Fruit fly (Drosophila melanogaster) whole organism, embryonic: ENCODE data around the gene mas.

Experiments
- Blimp-1 ChIP-seq: fragments of 200-800 bp; sonication (Bioruptor generic); optimal IDR thresholded peaks from 3 replicates; lab custom pipeline; 2018; ENCODE audit warnings: missing biosample characterization, missing genetic modification characterization, mild to moderate bottlenecking, moderate library complexity, missing genetic modification reagents
- C15 ChIP-seq: fragments of 200-800 bp; sonication (Bioruptor generic); IDR thresholded peaks from 3 replicates; pipeline ENCODE4 v1.3.6; 2022; ENCODE audit warnings: missing biosample characterization, missing genetic modification characterization
- CG10321 ChIP-seq: fragments of 200-800 bp; sonication (Bioruptor generic); IDR thresholded peaks from 2 replicates; pipeline ENCODE4 v1.3.6; 2022; ENCODE audit warnings: missing biosample characterization, missing genetic modification characterization
- CG10543 ChIP-seq: fragments of 200-800 bp; sonication (Bioruptor generic); optimal IDR thresholded peaks from 3 replicates; lab custom pipeline; 2017; ENCODE audit warnings: missing biosample characterization, mild to moderate bottlenecking, missing genetic modification characterization, moderate library complexity
- CG11695 ChIP-seq: fragments of 200-800 bp; sonication (Bioruptor generic); IDR thresholded peaks from 3 replicates; pipeline ENCODE4 v1.3.6; 2022; ENCODE audit warnings: missing biosample characterization, missing genetic modification characterization
- CG11723 ChIP-seq: fragments of 200-800 bp; sonication (Bioruptor generic); optimal IDR thresholded peaks from 2 replicates; lab custom pipeline; 2017; ENCODE audit warnings: missing biosample characterization, mild to moderate bottlenecking, missing genetic modification characterization
- CG13296 ChIP-seq: fragments of 200-800 bp; sonication (Bioruptor generic); optimal IDR thresholded peaks from 3 replicates; lab custom pipeline; 2018; ENCODE audit warnings: missing biosample characterization, mild to moderate bottlenecking, missing genetic modification characterization
- CG13624 ChIP-seq: fragments of 200-800 bp; sonication (Bioruptor generic); optimal IDR thresholded peaks from 2 replicates; lab custom pipeline; 2016; ENCODE audit warnings: missing biosample characterization, missing genetic modification characterization
- CG14050 ChIP-seq: fragments of 200-800 bp; sonication (Bioruptor generic); IDR thresholded peaks from 3 replicates; pipeline ENCODE4 v1.3.6; 2022; ENCODE audit warnings: missing biosample characterization, missing genetic modification characterization
- CG16779 ChIP-seq: fragments of 200-800 bp; sonication (Bioruptor generic); IDR thresholded peaks from 2 replicates; pipeline ENCODE4 v1.3.6; 2022; ENCODE audit warnings: missing biosample characterization, missing genetic modification characterization
- CG17186 ChIP-seq: fragments of 200-800 bp; sonication (Bioruptor generic); optimal IDR thresholded peaks from 3 replicates; lab custom pipeline; 2017; ENCODE audit warnings: missing biosample characterization, missing genetic modification reagents, missing genetic modification characterization
- CG2129 ChIP-seq: fragments of 200-800 bp; sonication (Bioruptor generic); IDR thresholded peaks from 2 replicates; pipeline ENCODE4 v1.3.6; 2022; ENCODE audit warnings: missing biosample characterization, missing genetic modification characterization; ENCODE audit not compliant: partially characterized antibody
- CG33213 ChIP-seq: fragments of 200-800 bp; sonication (Bioruptor generic); optimal IDR thresholded peaks from 3 replicates; lab custom pipeline; 2016; ENCODE audit warnings: missing biosample characterization, missing genetic modification characterization
- CG34422 ChIP-seq: fragments of 200-800 bp; sonication (Bioruptor generic); IDR thresholded peaks from 3 replicates; pipeline ENCODE4 v1.3.6; 2022; ENCODE audit warnings: missing biosample characterization, missing genetic modification characterization
- CG4360 ChIP-seq: fragments of 200-800 bp; sonication (Bioruptor generic); IDR thresholded peaks from 2 replicates; pipeline ENCODE4 v1.3.6; 2022; ENCODE audit warnings: missing biosample characterization, missing genetic modification characterization
- CG6654 ChIP-seq: fragments of 200-800 bp; sonication (Bioruptor generic); optimal IDR thresholded peaks from 2 replicates; lab custom pipeline; 2017; ENCODE audit warnings: missing biosample characterization, mild to moderate bottlenecking, missing genetic modification characterization
- CG7745 ChIP-seq: fragments of 200-800 bp; sonication (Bioruptor generic); optimal IDR thresholded peaks from 2 replicates; lab custom pipeline; 2018; ENCODE audit warnings: missing biosample characterization, mild to moderate bottlenecking, missing genetic modification characterization, moderate library complexity
- Dfd ChIP-seq, 2 experiments: fragments of >200 bp; optimal IDR thresholded peaks; 2 replicates each; lab custom pipeline; 2017; ENCODE audit warnings: missing biosample characterization in 2 of 2, missing genetic modification characterization in 2 of 2
- Eip74EF ChIP-seq, 2 experiments: fragments of 200-800 bp in 1 of 2; fragments of >200 bp in 1 of 2; sonication (Bioruptor generic) in 1 of 2; optimal IDR thresholded peaks; 2 replicates each; lab custom pipeline; 2017 to 2019; ENCODE audit warnings: missing biosample characterization in 2 of 2, missing genetic modification characterization in 2 of 2, mild to moderate bottlenecking in 1 of 2, moderate library complexity in 1 of 2
- Hmr ChIP-seq: fragments of 200-800 bp; sonication (Bioruptor generic); optimal IDR thresholded peaks from 3 replicates; lab custom pipeline; 2017; ENCODE audit warnings: mild to moderate bottlenecking, missing biosample characterization, missing genetic modification reagents, missing genetic modification characterization
- Hr3 ChIP-seq: fragments of 200-800 bp; sonication (Bioruptor generic); optimal IDR thresholded peaks from 3 replicates; lab custom pipeline; 2016; ENCODE audit warnings: missing biosample characterization, missing genetic modification characterization
- Stat92E ChIP-seq, 3 experiments: fragments of >200 bp in 2 of 3; fragments of 200-800 bp in 1 of 3; sonication (Bioruptor generic) in 1 of 3; optimal IDR thresholded peaks; 2 replicates each; lab custom pipeline; 2017 to 2019; ENCODE audit warnings: missing biosample characterization in 3 of 3, missing genetic modification characterization in 3 of 3, mild to moderate bottlenecking in 1 of 3, moderate library complexity in 1 of 3
- Xbp1 ChIP-seq: fragments of 200-800 bp; sonication (Bioruptor generic); optimal IDR thresholded peaks from 3 replicates; lab custom pipeline; 2016; ENCODE audit warnings: missing biosample characterization, mild to moderate bottlenecking, missing genetic modification characterization
- amos ChIP-seq: fragments of 200-800 bp; sonication (Bioruptor generic); IDR thresholded peaks from 2 replicates; pipeline ENCODE4 v1.3.6; 2022; ENCODE audit warnings: missing biosample characterization, missing genetic modification characterization; ENCODE audit not compliant: partially characterized antibody
- ato ChIP-seq: fragments of 200-800 bp; sonication (Bioruptor generic); IDR thresholded peaks from 2 replicates; pipeline ENCODE4 v1.3.6; 2022; ENCODE audit warnings: missing biosample characterization, missing genetic modification characterization; ENCODE audit not compliant: partially characterized antibody
- bab2 ChIP-seq: fragments of 200-800 bp; sonication (Bioruptor generic); optimal IDR thresholded peaks from 2 replicates; lab custom pipeline; 2016; ENCODE audit warnings: missing biosample characterization, missing genetic modification characterization
- cas ChIP-seq: fragments of 200-800 bp; sonication (Bioruptor generic); IDR thresholded peaks from 2 replicates; pipeline ENCODE4 v1.3.6; 2022; ENCODE audit warnings: missing biosample characterization, missing genetic modification characterization
- disco-r ChIP-seq: fragments of 200-800 bp; sonication (Bioruptor generic); optimal IDR thresholded peaks from 2 replicates; lab custom pipeline; 2016; ENCODE audit warnings: missing biosample characterization, missing genetic modification characterization
- dmrt99B ChIP-seq: fragments of 200-800 bp; sonication (Bioruptor generic); optimal IDR thresholded peaks from 2 replicates; lab custom pipeline; 2018; ENCODE audit warnings: missing biosample characterization, mild to moderate bottlenecking, missing genetic modification characterization, moderate library complexity
- hb ChIP-seq: fragments of 200-800 bp; sonication (Bioruptor generic); IDR thresholded peaks from 3 replicates; pipeline ENCODE4 v1.3.6; 2022; ENCODE audit warnings: missing biosample characterization, missing genetic modification characterization; ENCODE audit not compliant: partially characterized antibody
- her ChIP-seq: fragments of 200-800 bp; sonication (Bioruptor generic); optimal IDR thresholded peaks from 2 replicates; lab custom pipeline; 2016; ENCODE audit warnings: missing biosample characterization, missing genetic modification characterization
- kay ChIP-seq: fragments of 200-800 bp; sonication (Bioruptor generic); optimal IDR thresholded peaks from 2 replicates; lab custom pipeline; 2016; ENCODE audit warnings: missing biosample characterization, missing genetic modification characterization
- oc ChIP-seq: fragments of 200-800 bp; sonication (Bioruptor generic); optimal IDR thresholded peaks from 2 replicates; lab custom pipeline; 2018; ENCODE audit warnings: missing biosample characterization, mild to moderate bottlenecking, missing genetic modification characterization, moderate library complexity
- pb ChIP-seq: fragments of 200-800 bp; sonication (Bioruptor generic); optimal IDR thresholded peaks from 3 replicates; lab custom pipeline; 2016; ENCODE audit warnings: missing biosample characterization, missing genetic modification characterization
- ranshi ChIP-seq: fragments of 200-800 bp; sonication (Bioruptor generic); IDR thresholded peaks from 2 replicates; pipeline ENCODE4 v1.3.6; 2022; ENCODE audit warnings: missing biosample characterization, missing genetic modification characterization
- slbo ChIP-seq: fragments of 200-800 bp; sonication (Bioruptor generic); IDR thresholded peaks from 2 replicates; pipeline ENCODE4 v1.3.6; 2022; ENCODE audit warnings: missing biosample characterization, missing genetic modification characterization
- stc ChIP-seq: fragments of 200-800 bp; sonication (Bioruptor generic); IDR thresholded peaks from 2 replicates; pipeline ENCODE4 v1.3.6; 2022; ENCODE audit warnings: missing biosample characterization, missing genetic modification characterization
- usp ChIP-seq: fragments of >200 bp; optimal IDR thresholded peaks from 2 replicates; lab custom pipeline; 2017; ENCODE audit warnings: missing biosample characterization, missing genetic modification characterization
- z ChIP-seq: fragments of 200-800 bp; sonication (Bioruptor generic); IDR thresholded peaks from 3 replicates; pipeline ENCODE4 v1.3.6; 2022; ENCODE audit warnings: missing biosample characterization, missing genetic modification characterization
- zen2 ChIP-seq: fragments of 200-800 bp; sonication (Bioruptor generic); IDR thresholded peaks from 3 replicates; pipeline ENCODE4 v1.3.6; 2022; ENCODE audit warnings: missing biosample characterization, missing genetic modification characterization; ENCODE audit not compliant: partially characterized antibody
- zfh1 ChIP-seq: fragments of 200-800 bp; sonication (Bioruptor generic); IDR thresholded peaks from 3 replicates; pipeline ENCODE4 v1.3.6; 2022; ENCODE audit warnings: missing biosample characterization, missing genetic modification characterization

mas gene

dm6 chr3L:4209731-4210130 is 42.5 kb upstream of the mas start (continued):
- TF ChIP-seq Blimp-1 (GFP tag; lab: Kevin White, UChicago): peak; percentile 58
- TF ChIP-seq bab2: no peak
- TF ChIP-seq CG10321: no peak
- no peak for TF ChIP-seq Xbp1 (GFP tag; lab: Kevin White, UChicago)
- TF ChIP-seq CG2129 (GFP tag; lab: Robert Waterston, UW): no peak
- TF ChIP-seq CG17186: no peak
- TF ChIP-seq CG10543 (GFP tag; lab: Kevin White, UChicago): no peak
- TF ChIP-seq CG13624 (GFP tag; lab: Kevin White, UChicago): no peak
- TF ChIP-seq zfh1 (GFP tag; lab: Robert Waterston, UW): peak; percentile 64
- peak; percentile 48 for TF ChIP-seq dmrt99B (tag; lab: Kevin White, UChicago)
- TF ChIP-seq usp: no peak
- TF ChIP-seq stc (GFP tag; lab: Robert Waterston, UW): 0 out of 2 replicates have a peak, but pooled peaks have one; percentile 23
- TF ChIP-seq CG11695 (GFP tag; lab: Robert Waterston, UW): 0 out of 3 replicates have a peak, but pooled peaks have one; percentile 7
- TF ChIP-seq zen2 (GFP tag; lab: Robert Waterston, UW): no peak

- no peak for TF ChIP-seq Hr3 (GFP tag; lab: Kevin White, UChicago)
- TF ChIP-seq her (GFP tag; lab: Kevin White, UChicago): no peak
- TF ChIP-seq kay (GFP tag; lab: Kevin White, UChicago): no peak
- no peak for TF ChIP-seq hb (GFP tag; lab: Robert Waterston, UW)
- no peak for TF ChIP-seq Eip74EF (GFP tag; optimal IDR thresholded peaks at IDR 0.05; lab: Kevin White, UChicago)
- TF ChIP-seq z (GFP tag; lab: Robert Waterston, UW): no peak
Measured at dm6 chr3L:4209078-4209477, 41.8 kb upstream of the mas start, which contains the start of gene Cpr64Aa. Gene Cpr64Aa, minus strand, starts transcription at chr3L:4209178.

dm6 chr3L:4204867-4205266 is 37.6 kb upstream of the mas start:
- TF ChIP-seq CG33213 (GFP tag; lab: Kevin White, UChicago) (no peak), Hr3 (GFP tag; lab: Kevin White, UChicago) (no peak), disco-r (GFP tag; lab: Kevin White, UChicago) (no peak), Dfd (GFP tag; optimal IDR thresholded peaks at IDR 0.05; lab: Kevin White, UChicago) (no peak), CG10321 (no peak)
- TF ChIP-seq, all 482 proteins: peak for 0

- no peak for TF ChIP-seq CG14050 (GFP tag; lab: Robert Waterston, UW)
- TF ChIP-seq ato (GFP tag; lab: Robert Waterston, UW): no peak
- no peak for TF ChIP-seq CG6654 (GFP tag; lab: Kevin White, UChicago)
- no peak for TF ChIP-seq CG34422 (GFP tag; lab: Robert Waterston, UW)
- no peak for TF ChIP-seq cas
- no peak for TF ChIP-seq oc (tag; lab: Kevin White, UChicago)
Measured at dm6 chr3L:4204239-4204638, 37.0 kb upstream of the mas start, which contains the start of gene CG15005. Gene CG15005, minus strand, starts transcription at chr3L:4204339.

- TF ChIP-seq slbo (GFP tag; lab: Robert Waterston, UW) (peak; percentile 41; the same call in 1 of the 2 replicates), CG11723 (no peak), CG13296 (GFP tag; lab: Kevin White, UChicago) (no peak), ranshi (GFP tag; lab: Robert Waterston, UW) (peak; percentile 5; the same call in 1 of the 2 replicates), Stat92E (GFP tag; optimal IDR thresholded peaks at IDR 0.05; lab: Kevin White, UChicago) (no peak), CG7745 (tag; lab: Kevin White, UChicago) (no peak), amos (GFP tag; lab: Robert Waterston, UW) (no peak; the same call in 1 of the 2 replicates), CG16779 (GFP tag; lab: Robert Waterston, UW) (no peak), Hmr (GFP tag; lab: Kevin White, UChicago) (peak; percentile 6), pb (GFP tag; lab: Kevin White, UChicago) (no peak), C15 (GFP tag; lab: Robert Waterston, UW) (no peak), CG4360 (GFP tag; lab: Robert Waterston, UW) (no peak)
Measured at dm6 chr3L:4193730-4194649, 26.7 kb upstream of the mas start, which contains the start of gene CG43367. Gene CG43367, plus strand, starts transcription at chr3L:4193993.
